Fruit fly (Drosophila melanogaster) whole organism, embryonic: ENCODE data around the gene fru.

ENCODE experiments used
- Atf-2 ChIP-seq: fragments of 200-800 bp; sonication (Bioruptor generic); optimal IDR thresholded peaks from 2 replicates; lab custom pipeline; 2016; ENCODE audit warnings: missing biosample characterization, missing genetic modification characterization
- B-H1 ChIP-seq: fragments of 200-800 bp; sonication (Bioruptor generic); IDR thresholded peaks from 3 replicates; pipeline ENCODE4 v1.3.6; 2022; ENCODE audit warnings: missing biosample characterization, missing genetic modification characterization
- BtbVII ChIP-seq: fragments of 200-800 bp; sonication (Bioruptor generic); optimal IDR thresholded peaks from 3 replicates; lab custom pipeline; 2017; ENCODE audit warnings: missing biosample characterization, mild to moderate bottlenecking, missing genetic modification characterization
- CG11456 ChIP-seq: fragments of 200-800 bp; sonication (Bioruptor generic); IDR thresholded peaks from 3 replicates; pipeline ENCODE4 v1.3.6; 2022; ENCODE audit warnings: missing biosample characterization, missing genetic modification characterization
- CG14050 ChIP-seq: fragments of 200-800 bp; sonication (Bioruptor generic); IDR thresholded peaks from 3 replicates; pipeline ENCODE4 v1.3.6; 2022; ENCODE audit warnings: missing biosample characterization, missing genetic modification characterization
- CG15073 ChIP-seq: fragments of 200-800 bp; sonication (Bioruptor generic); optimal IDR thresholded peaks from 2 replicates; lab custom pipeline; 2016; ENCODE audit warnings: missing biosample characterization, missing genetic modification characterization
- CG16815 ChIP-seq: fragments of 200-800 bp; sonication (Bioruptor generic); optimal IDR thresholded peaks from 3 replicates; lab custom pipeline; 2017; ENCODE audit warnings: missing biosample characterization, mild to moderate bottlenecking, missing genetic modification characterization
- CG17385 ChIP-seq: fragments of 200-800 bp; sonication (Bioruptor generic); optimal IDR thresholded peaks from 3 replicates; lab custom pipeline; 2018; ENCODE audit warnings: missing biosample characterization, mild to moderate bottlenecking, missing genetic modification characterization
- CG1832 ChIP-seq: fragments of 200-800 bp; sonication (Bioruptor generic); optimal IDR thresholded peaks from 2 replicates; lab custom pipeline; 2017; ENCODE audit warnings: missing biosample characterization, mild to moderate bottlenecking, missing genetic modification characterization, inconsistent platforms
- CG30020 ChIP-seq: fragments of 200-800 bp; optimal IDR thresholded peaks from 2 replicates; lab custom pipeline; 2019; ENCODE audit warnings: missing biosample characterization, mild to moderate bottlenecking, missing genetic modification characterization, moderate library complexity
- CG32772 ChIP-seq: fragments of 200-800 bp; sonication (Bioruptor generic); IDR thresholded peaks from 2 replicates; pipeline ENCODE4 v1.3.6; 2022; ENCODE audit warnings: missing biosample characterization, missing genetic modification characterization
- CG4328 ChIP-seq: fragments of 200-800 bp; sonication (Bioruptor generic); optimal IDR thresholded peaks from 3 replicates; lab custom pipeline; 2017; ENCODE audit warnings: missing biosample characterization, missing genetic modification reagents, missing genetic modification characterization
- CG4820 ChIP-seq: fragments of 200-800 bp; sonication (Bioruptor generic); optimal IDR thresholded peaks from 3 replicates; lab custom pipeline; 2016; ENCODE audit warnings: missing biosample characterization, missing genetic modification characterization
- CG8359 ChIP-seq: fragments of 200-800 bp; sonication (Bioruptor generic); optimal IDR thresholded peaks from 2 replicates; lab custom pipeline; 2017; ENCODE audit warnings: missing biosample characterization, mild to moderate bottlenecking, missing genetic modification characterization, borderline replicate concordance
- CG9437 ChIP-seq: fragments of 200-800 bp; sonication (Bioruptor generic); optimal IDR thresholded peaks from 2 replicates; lab custom pipeline; 2018; ENCODE audit warnings: missing biosample characterization, mild to moderate bottlenecking, missing genetic modification characterization
- D19A ChIP-seq: fragments of 200-800 bp; optimal IDR thresholded peaks from 3 replicates; lab custom pipeline; 2019; ENCODE audit warnings: missing biosample characterization, mild to moderate bottlenecking, missing genetic modification characterization, moderate library complexity
- Dad ChIP-seq: fragments of 200-800 bp; sonication (Bioruptor generic); optimal IDR thresholded peaks from 3 replicates; lab custom pipeline; 2016; ENCODE audit warnings: missing biosample characterization, missing genetic modification characterization
- Dll ChIP-seq: fragments of 200-800 bp; sonication (Bioruptor generic); IDR thresholded peaks from 4 replicates; pipeline ENCODE4 v1.3.6; 2022; ENCODE audit warnings: missing biosample characterization, missing genetic modification characterization; ENCODE audit not compliant: partially characterized antibody
- Dref ChIP-seq: fragments of 200-800 bp; sonication (Bioruptor generic); IDR thresholded peaks from 2 replicates; pipeline ENCODE4 v1.3.6; 2022; ENCODE audit warnings: missing biosample characterization, missing genetic modification characterization
- Ets65A ChIP-seq: fragments of 200-800 bp; sonication (Bioruptor generic); peaks from one replicate; lab custom pipeline; 2016; ENCODE audit warnings: missing biosample characterization, missing genetic modification characterization
- HmgZ ChIP-seq: fragments of 200-800 bp; sonication (Bioruptor generic); optimal IDR thresholded peaks from 2 replicates; lab custom pipeline; 2018; ENCODE audit warnings: missing biosample characterization, mild to moderate bottlenecking, missing genetic modification characterization
- Lim3 ChIP-seq: fragments of 200-800 bp; sonication (Bioruptor generic); IDR thresholded peaks from 2 replicates; pipeline ENCODE4 v1.3.6; 2022; ENCODE audit warnings: missing biosample characterization, missing genetic modification characterization
- MBD-R2 ChIP-seq: fragments of 200-800 bp; sonication (Bioruptor generic); IDR thresholded peaks from 2 replicates; pipeline ENCODE4 v1.3.6; 2022; ENCODE audit warnings: missing biosample characterization, missing genetic modification characterization
- NFAT ChIP-seq: fragments of 200-800 bp; sonication (Bioruptor generic); IDR thresholded peaks from 2 replicates; pipeline ENCODE4 v1.3.6; 2022; ENCODE audit warnings: missing biosample characterization, missing genetic modification characterization
- Opbp ChIP-seq: fragments of 200-800 bp; sonication (Bioruptor generic); IDR thresholded peaks from 3 replicates; pipeline ENCODE4 v1.3.6; 2022; ENCODE audit warnings: missing biosample characterization, missing genetic modification characterization; ENCODE audit not compliant: partially characterized antibody
- Ravus ChIP-seq: fragments of 200-800 bp; sonication (Bioruptor generic); IDR thresholded peaks from 2 replicates; pipeline ENCODE4 v1.3.6; 2022; ENCODE audit warnings: missing biosample characterization, missing genetic modification characterization
- Sox100B ChIP-seq: fragments of 200-800 bp; sonication (Bioruptor generic); optimal IDR thresholded peaks from 3 replicates; lab custom pipeline; 2018; ENCODE audit warnings: missing biosample characterization, mild to moderate bottlenecking, missing genetic modification characterization
- Trl ChIP-seq, 3 experiments: fragments of >200 bp in 2 of 3; fragments of 200-800 bp in 1 of 3; sonication (Bioruptor generic) in 1 of 3; optimal IDR thresholded peaks; 2 replicates in 1 of 3; 3 replicates in 2 of 3; lab custom pipeline; 2016 to 2017; ENCODE audit warnings: missing biosample characterization in 1 of 3, missing genetic modification characterization in 1 of 3
- ac ChIP-seq: fragments of 200-800 bp; sonication (Bioruptor generic); optimal IDR thresholded peaks from 3 replicates; lab custom pipeline; 2017; ENCODE audit warnings: missing biosample characterization, mild to moderate bottlenecking, missing genetic modification characterization
- amos ChIP-seq: fragments of 200-800 bp; sonication (Bioruptor generic); IDR thresholded peaks from 2 replicates; pipeline ENCODE4 v1.3.6; 2022; ENCODE audit warnings: missing biosample characterization, missing genetic modification characterization; ENCODE audit not compliant: partially characterized antibody
- aop ChIP-seq: fragments of 200-800 bp; sonication (Bioruptor generic); IDR thresholded peaks from 2 replicates; pipeline ENCODE4 v1.3.6; 2022; ENCODE audit warnings: missing biosample characterization, missing genetic modification characterization
- bcd ChIP-seq: fragments of 200-800 bp; sonication (Bioruptor generic); optimal IDR thresholded peaks from 2 replicates; lab custom pipeline; 2017; ENCODE audit warnings: missing biosample characterization, mild to moderate bottlenecking, missing genetic modification characterization
- cg ChIP-seq: fragments of 200-800 bp; sonication (Bioruptor generic); optimal IDR thresholded peaks from 3 replicates; lab custom pipeline; 2019; ENCODE audit warnings: missing biosample characterization, mild to moderate bottlenecking, missing genetic modification characterization, moderate library complexity
- croc ChIP-seq: fragments of 200-800 bp; sonication (Bioruptor generic); conservative IDR thresholded peaks from 3 replicates; pipeline ENCODE4 v1.3.6; 2022; ENCODE audit warnings: missing biosample characterization, missing genetic modification characterization
- disco-r ChIP-seq: fragments of 200-800 bp; sonication (Bioruptor generic); optimal IDR thresholded peaks from 2 replicates; lab custom pipeline; 2016; ENCODE audit warnings: missing biosample characterization, missing genetic modification characterization
- dmrt11E ChIP-seq: fragments of 200-800 bp; sonication (Bioruptor generic); optimal IDR thresholded peaks from 3 replicates; lab custom pipeline; 2018; ENCODE audit warnings: missing biosample characterization, mild to moderate bottlenecking, missing genetic modification characterization, moderate library complexity
- dpn ChIP-seq, 2 experiments: fragments of 200-800 bp; sonication (Bioruptor generic); optimal IDR thresholded peaks; 3 replicates each; lab custom pipeline; 2016; ENCODE audit warnings: missing biosample characterization in 2 of 2, missing genetic modification characterization in 2 of 2
- ewg ChIP-seq: fragments of 200-800 bp; sonication (Bioruptor generic); optimal IDR thresholded peaks from 3 replicates; lab custom pipeline; 2017; ENCODE audit warnings: mild to moderate bottlenecking, missing biosample characterization, missing genetic modification reagents, missing genetic modification characterization
- eyg ChIP-seq: fragments of 200-800 bp; sonication (Bioruptor generic); optimal IDR thresholded peaks from 3 replicates; lab custom pipeline; 2016; ENCODE audit warnings: missing biosample characterization, missing genetic modification characterization
- ftz-f1 ChIP-seq: fragments of 200-800 bp; sonication (Bioruptor generic); optimal IDR thresholded peaks from 2 replicates; lab custom pipeline; 2016; ENCODE audit warnings: missing biosample characterization, missing genetic modification characterization
- grn ChIP-seq: fragments of 200-800 bp; sonication (Bioruptor generic); optimal IDR thresholded peaks from 3 replicates; lab custom pipeline; 2017; ENCODE audit warnings: missing biosample characterization, missing genetic modification characterization
- ind ChIP-seq: fragments of 200-800 bp; sonication (Bioruptor generic); optimal IDR thresholded peaks from 3 replicates; lab custom pipeline; 2016; ENCODE audit warnings: missing biosample characterization, missing genetic modification characterization
- pros ChIP-seq: fragments of 200-800 bp; sonication (Bioruptor generic); optimal IDR thresholded peaks from 3 replicates; lab custom pipeline; 2019; ENCODE audit warnings: missing biosample characterization, mild to moderate bottlenecking, missing genetic modification characterization, moderate library complexity
- sna ChIP-seq: fragments of 200-800 bp; sonication (Bioruptor generic); IDR thresholded peaks from 2 replicates; pipeline ENCODE4 v1.3.6; 2022; ENCODE audit warnings: missing biosample characterization, missing genetic modification characterization; ENCODE audit not compliant: partially characterized antibody
- stc ChIP-seq: fragments of 200-800 bp; sonication (Bioruptor generic); IDR thresholded peaks from 2 replicates; pipeline ENCODE4 v1.3.6; 2022; ENCODE audit warnings: missing biosample characterization, missing genetic modification characterization
- toy ChIP-seq: fragments of 200-800 bp; sonication (Bioruptor generic); IDR thresholded peaks from 2 replicates; pipeline ENCODE4 v1.3.6; 2022; ENCODE audit warnings: missing biosample characterization, missing genetic modification characterization
- zen2 ChIP-seq: fragments of 200-800 bp; sonication (Bioruptor generic); IDR thresholded peaks from 3 replicates; pipeline ENCODE4 v1.3.6; 2022; ENCODE audit warnings: missing biosample characterization, missing genetic modification characterization; ENCODE audit not compliant: partially characterized antibody
- zfh1 ChIP-seq: fragments of 200-800 bp; sonication (Bioruptor generic); IDR thresholded peaks from 3 replicates; pipeline ENCODE4 v1.3.6; 2022; ENCODE audit warnings: missing biosample characterization, missing genetic modification characterization

fru gene

dm6 chr3R:18585259-18585858, 40.0 kb upstream of the fru start (continued):
- no peak for TF ChIP-seq BtbVII (GFP tag; lab: Kevin White, UChicago)
- 0 out of 3 replicates have a peak, but pooled peaks have one; percentile 51 for TF ChIP-seq CG11456 (GFP tag; lab: Robert Waterston, UW)
- no peak for TF ChIP-seq MBD-R2 (GFP tag; lab: Robert Waterston, UW)
- TF ChIP-seq pros (GFP tag; lab: Kevin White, UChicago), result no peak
- TF ChIP-seq disco-r (GFP tag; lab: Kevin White, UChicago), result no peak
- no peak for TF ChIP-seq aop (GFP tag; lab: Robert Waterston, UW)
- peak; percentile 43 for TF ChIP-seq grn (GFP tag; lab: Kevin White, UChicago)
- no peak; the same call in 1 of the 2 replicates for TF ChIP-seq amos (GFP tag; lab: Robert Waterston, UW)
- TF ChIP-seq zen2, result peak; percentile 59; the same call in 1 of the 3 replicates
- TF ChIP-seq zfh1 (GFP tag; lab: Robert Waterston, UW), result no peak
- no peak for TF ChIP-seq CG32772 (GFP tag; lab: Robert Waterston, UW)
- TF ChIP-seq ftz-f1, result no peak
- no peak for TF ChIP-seq ewg (GFP tag; lab: Kevin White, UChicago)
- peak; percentile 47; the same call in 1 of the 3 replicates for TF ChIP-seq Opbp
- no peak for TF ChIP-seq ind (GFP tag; lab: Kevin White, UChicago)
- TF ChIP-seq dmrt11E, result no peak
- TF ChIP-seq dpn (GFP tag; optimal IDR thresholded peaks at IDR 0.05; lab: Kevin White, UChicago), result peak; percentile 15 to 54
- TF ChIP-seq CG1832 (GFP tag; lab: Kevin White, UChicago), result no peak
- peak; percentile 98 for TF ChIP-seq CG15073 (GFP tag; lab: Kevin White, UChicago)
- peak; percentile 34; the same call in 1 of the 4 replicates for TF ChIP-seq Dll (GFP tag; lab: Robert Waterston, UW)
- peak; percentile 77 for TF ChIP-seq CG17385
- TF ChIP-seq CG4328 (GFP tag; lab: Kevin White, UChicago), result no peak
- no peak for TF ChIP-seq Lim3 (GFP tag; lab: Robert Waterston, UW)
- no peak for TF ChIP-seq croc (GFP tag; lab: Robert Waterston, UW)
- TF ChIP-seq bcd (GFP tag; lab: Kevin White, UChicago), result no peak
- TF ChIP-seq eyg (GFP tag; lab: Kevin White, UChicago), result no peak
- TF ChIP-seq Atf-2 (GFP tag; lab: Kevin White, UChicago), result no peak

- TF ChIP-seq cg (GFP tag; lab: Kevin White, UChicago) (peak; percentile 62), sna (0 out of 2 replicates have a peak, but pooled peaks have one; percentile 38), NFAT (no peak), Trl (optimal IDR thresholded peaks at IDR 0.05; lab: Kevin White, UChicago) (peak; percentile 66 to 75), Trl (GFP tag; optimal IDR thresholded peaks at IDR 0.05; lab: Kevin White, UChicago) (no peak)
Observed at dm6 chr3R:18584546-18584935, 39.2 kb upstream of the fru start.

dm6 chr3R:18583881-18584545, 38.6 kb upstream of the fru start:
- TF ChIP-seq CG9437 (GFP tag; lab: Kevin White, UChicago), result peak; percentile 93
- TF ChIP-seq D19A (tag; lab: Kevin White, UChicago), result peak; percentile 100
- peak; percentile 89 for TF ChIP-seq stc (GFP tag; lab: Robert Waterston, UW)
- peak; percentile 99 for TF ChIP-seq Sox100B (GFP tag; lab: Kevin White, UChicago)
- peak; percentile 86 for TF ChIP-seq B-H1 (GFP tag; lab: Robert Waterston, UW)
- peak; percentile 96 for TF ChIP-seq CG4820 (GFP tag; lab: Kevin White, UChicago)
- peak; percentile 93 for TF ChIP-seq CG8359 (GFP tag; lab: Kevin White, UChicago)
- TF ChIP-seq CG16815 (GFP tag; lab: Kevin White, UChicago), result peak; percentile 93
- TF ChIP-seq Dad (GFP tag; lab: Kevin White, UChicago), result peak; percentile 95
- peak; percentile 44 for TF ChIP-seq Dref (GFP tag; lab: Robert Waterston, UW)
- peak; percentile 84 for TF ChIP-seq Ravus (GFP tag; lab: Robert Waterston, UW)
- TF ChIP-seq HmgZ (tag; lab: Kevin White, UChicago), result peak; percentile 96
- TF ChIP-seq CG14050 (GFP tag; lab: Robert Waterston, UW), result peak; percentile 86
- TF ChIP-seq CG30020, result peak; percentile 86
- peak; percentile 77 for TF ChIP-seq toy (GFP tag; lab: Robert Waterston, UW)
- peak; percentile 78 for TF ChIP-seq ac (GFP tag; lab: Kevin White, UChicago)
- peak; percentile 100 for TF ChIP-seq Ets65A (GFP tag; lab: Kevin White, UChicago)
